Worm (Caenorhabditis elegans): ENCODE measurements around the gene fat-6.

The fat-6 gene

ce11 chrIV:11908733-11909132 lies 6.8 kb downstream of the fat-6 start:
- TF ChIP-seq zip-8 (tag; optimal IDR thresholded peaks at IDR 0.05) (no peak), ceh-39 (tag; optimal IDR thresholded peaks at IDR 0.05) (no peak), tbx-8 (GFP tag; optimal IDR thresholded peaks at IDR 0.05) (no peak), mls-2 (tag; optimal IDR thresholded peaks at IDR 0.05) (no peak), sptf-1 (tag; optimal IDR thresholded peaks at IDR 0.05) (no peak), nhr-28 (tag; optimal IDR thresholded peaks at IDR 0.05) (no peak), nhr-12 (tag; optimal IDR thresholded peaks at IDR 0.05) (no peak), ham-2 (GFP tag; optimal IDR thresholded peaks at IDR 0.05) (no peak), elt-3 (tag; optimal IDR thresholded peaks at IDR 0.05) (no peak), snpc-4 (tag; optimal IDR thresholded peaks at IDR 0.05) (no peak), lsy-2 (tag; optimal IDR thresholded peaks at IDR 0.05) (no peak), sem-2 (GFP tag; optimal IDR thresholded peaks at IDR 0.05) (no peak), nhr-2 (tag; optimal IDR thresholded peaks at IDR 0.05) (no peak), hlh-1 (tag; optimal IDR thresholded peaks at IDR 0.05) (no peak), ces-1 (GFP tag; optimal IDR thresholded peaks at IDR 0.05) (no peak), unc-120 (tag; optimal IDR thresholded peaks at IDR 0.05; ENCODE audit: poor library complexity, severe bottlenecking) (no peak), bed-3 (GFP tag; optimal IDR thresholded peaks at IDR 0.05) (no peak), cnd-1 (tag; optimal IDR thresholded peaks at IDR 0.05) (no peak), ceh-43 (GFP tag; optimal IDR thresholded peaks at IDR 0.05) (no peak)

DNA sequence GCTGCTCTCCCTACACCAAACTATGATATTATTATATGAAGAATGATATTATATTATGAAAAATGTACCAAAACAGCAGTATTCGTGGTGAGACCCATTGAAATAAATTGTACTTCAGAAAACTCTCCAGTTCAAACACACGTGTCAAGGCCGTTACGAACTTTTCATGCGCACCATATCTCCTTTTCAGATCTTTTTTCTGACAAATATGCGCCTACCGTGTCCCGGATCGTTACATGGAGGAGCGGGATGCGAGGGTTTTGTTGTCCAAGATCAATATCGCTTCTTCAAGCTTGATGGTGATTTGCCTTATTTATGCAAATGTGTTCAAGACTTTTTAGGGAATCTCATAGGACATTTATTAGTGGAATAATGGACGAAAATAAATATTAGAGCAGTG lies 11.8 kb downstream of the fat-6 start:
- TF ChIP-seq sptf-1 (tag; optimal IDR thresholded peaks at IDR 0.05), result no peak
- TF ChIP-seq elt-1 (tag; optimal IDR thresholded peaks at IDR 0.05; ENCODE audit: borderline replicate concordance, insufficient read depth), result peak; percentile 5

ce11 chrIV:11902832-11903231 lies 12.7 kb downstream of the fat-6 start:
- TF ChIP-seq ceh-39 (tag; optimal IDR thresholded peaks at IDR 0.05) (no peak), unc-120 (tag; optimal IDR thresholded peaks at IDR 0.05; ENCODE audit: poor library complexity, severe bottlenecking) (no peak), nhr-28 (tag; optimal IDR thresholded peaks at IDR 0.05) (no peak), snpc-4 (tag; optimal IDR thresholded peaks at IDR 0.05) (no peak), lin-32 (GFP tag; optimal IDR thresholded peaks at IDR 0.05) (no peak), ceh-43 (GFP tag; optimal IDR thresholded peaks at IDR 0.05) (no peak), M03D4.4 (tag; optimal IDR thresholded peaks at IDR 0.05) (no peak), elt-3 (tag; optimal IDR thresholded peaks at IDR 0.05) (no peak), lsy-2 (tag; optimal IDR thresholded peaks at IDR 0.05) (no peak), nhr-2 (tag; optimal IDR thresholded peaks at IDR 0.05) (no peak), blmp-1 (tag; optimal IDR thresholded peaks at IDR 0.05) (no peak), flh-1 (GFP tag; optimal IDR thresholded peaks at IDR 0.05) (no peak), ztf-11 (tag; optimal IDR thresholded peaks at IDR 0.05) (no peak), zip-8 (tag; optimal IDR thresholded peaks at IDR 0.05) (no peak), pha-4 (tag; optimal IDR thresholded peaks at IDR 0.05) (no peak), tbx-8 (GFP tag; optimal IDR thresholded peaks at IDR 0.05) (no peak)

ce11 chrIV:11901215-11901614 lies 14.3 kb downstream of the fat-6 start:
- no peak for TF ChIP-seq sem-2 (GFP tag; optimal IDR thresholded peaks at IDR 0.05)
- TF ChIP-seq ces-1 (GFP tag; optimal IDR thresholded peaks at IDR 0.05), result no peak
- TF ChIP-seq snpc-4 (tag; optimal IDR thresholded peaks at IDR 0.05), result no peak
- no peak for TF ChIP-seq bed-3 (GFP tag; optimal IDR thresholded peaks at IDR 0.05)
- no peak for TF ChIP-seq hlh-1 (tag; optimal IDR thresholded peaks at IDR 0.05)
- TF ChIP-seq nhr-237 (tag; optimal IDR thresholded peaks at IDR 0.05), result no peak
- no peak for TF ChIP-seq ztf-11 (tag; optimal IDR thresholded peaks at IDR 0.05)
- TF ChIP-seq unc-62 (GFP tag; optimal IDR thresholded peaks at IDR 0.05), result no peak
- TF ChIP-seq ceh-83 (GFP tag; optimal IDR thresholded peaks at IDR 0.05), result no peak
- TF ChIP-seq drap-1 (GFP tag; optimal IDR thresholded peaks at IDR 0.05), result no peak
- no peak for TF ChIP-seq ceh-39 (tag; optimal IDR thresholded peaks at IDR 0.05)
- TF ChIP-seq lsy-2 (tag; optimal IDR thresholded peaks at IDR 0.05), result no peak
- TF ChIP-seq mls-2 (tag; optimal IDR thresholded peaks at IDR 0.05), result no peak
- TF ChIP-seq elt-3 (tag; optimal IDR thresholded peaks at IDR 0.05), result no peak
- no peak for TF ChIP-seq sptf-1 (tag; optimal IDR thresholded peaks at IDR 0.05)

- TF ChIP-seq unc-62 (GFP tag; optimal IDR thresholded peaks at IDR 0.05), result no peak
- peak; percentile 66 for TF ChIP-seq elt-1 (tag; optimal IDR thresholded peaks at IDR 0.05; ENCODE audit: borderline replicate concordance, insufficient read depth)
Measured at ce11 chrIV:11900399-11900798, 15.1 kb downstream of the fat-6 start.

Data from whole organism, mixed stage, embryonic.